Fruit fly (Drosophila melanogaster) whole organism, wandering third instar larva: ENCODE results near the gene Hs3st-B.
A peak's percentile ranks its signal among the peaks of the same experiment; 100 is the strongest.

Experiments used
- Abd-B ChIP-seq: fragments of >200 bp; optimal IDR thresholded peaks from 2 replicates; lab custom pipeline; 2017; ENCODE audit warnings: missing biosample characterization, missing genetic modification characterization
- CG9705 ChIP-seq: fragments of 200-800 bp; sonication (Bioruptor generic); optimal IDR thresholded peaks from 2 replicates; lab custom pipeline; 2018; ENCODE audit warnings: missing biosample characterization, mild to moderate bottlenecking, missing genetic modification characterization
- CrebA ChIP-seq: fragments of 200-800 bp; sonication (Bioruptor generic); optimal IDR thresholded peaks from 2 replicates; lab custom pipeline; 2016; ENCODE audit warnings: missing biosample characterization, mild to moderate bottlenecking, missing genetic modification characterization, borderline replicate concordance
- Dfd ChIP-seq: fragments of >200 bp; optimal IDR thresholded peaks from 2 replicates; lab custom pipeline; 2017; ENCODE audit warnings: missing biosample characterization, missing genetic modification characterization
- Dif ChIP-seq: fragments of 200-275, 200-300 bp; sonication (Bioruptor generic); optimal IDR thresholded peaks from 2 replicates; lab custom pipeline; 2018; ENCODE audit warnings: missing biosample characterization, missing genetic modification characterization; ENCODE audit not compliant: partially characterized antibody
- GATAd ChIP-seq: sonication (Bioruptor generic); optimal IDR thresholded peaks from 2 replicates; lab custom pipeline; 2016; ENCODE audit warnings: missing biosample characterization, missing genetic modification characterization
- HLH106 ChIP-seq: fragments of 200-800 bp; optimal IDR thresholded peaks from 3 replicates; lab custom pipeline; 2019; ENCODE audit warnings: missing biosample characterization, mild to moderate bottlenecking, missing genetic modification characterization, moderate library complexity
- Hnf4 ChIP-seq: fragments of 200-800 bp; sonication (Bioruptor generic); optimal IDR thresholded peaks from 2 replicates; lab custom pipeline; 2016; ENCODE audit warnings: missing biosample characterization, mild to moderate bottlenecking, missing genetic modification characterization
- Hr78 ChIP-seq: fragments of >200 bp; optimal IDR thresholded peaks from 2 replicates; lab custom pipeline; 2017; ENCODE audit warnings: missing biosample characterization, missing genetic modification characterization
- Hr83 ChIP-seq: fragments of 200-300 bp; sonication (Bioruptor generic); optimal IDR thresholded peaks from 2 replicates; lab custom pipeline; 2016; ENCODE audit warnings: missing biosample characterization, mild to moderate bottlenecking, missing genetic modification characterization, moderate library complexity; ENCODE audit not compliant: poor library complexity, severe bottlenecking
- Mio ChIP-seq: sonication (Bioruptor generic); optimal IDR thresholded peaks from 2 replicates; lab custom pipeline; 2016; ENCODE audit warnings: missing biosample characterization, missing genetic modification characterization
- N ChIP-seq: fragments of >200 bp; optimal IDR thresholded peaks from 2 replicates; lab custom pipeline; 2018; ENCODE audit warnings: missing biosample characterization, missing external identifiers, missing genetic modification characterization
- Rel ChIP-seq, 2 experiments: fragments of 200-800 bp; sonication (Bioruptor generic) in 1 of 2; optimal IDR thresholded peaks; 2 replicates in 1 of 2; 3 replicates in 1 of 2; lab custom pipeline; 2016 to 2019; ENCODE audit warnings: mild to moderate bottlenecking in 2 of 2, missing biosample characterization in 2 of 2, missing genetic modification characterization in 2 of 2, moderate library complexity in 1 of 2
- Sp1 ChIP-seq: fragments of 200-800 bp; sonication (Bioruptor generic); optimal IDR thresholded peaks from 3 replicates; lab custom pipeline; 2019; ENCODE audit warnings: missing biosample characterization, mild to moderate bottlenecking, missing genetic modification characterization, moderate library complexity
- Vsx2 ChIP-seq: fragments of 200-300, 225-300 bp; sonication (Bioruptor generic); optimal IDR thresholded peaks from 2 replicates; lab custom pipeline; 2018; ENCODE audit warnings: missing biosample characterization, missing genetic modification characterization; ENCODE audit not compliant: partially characterized antibody
- br ChIP-seq: fragments of 200-800 bp; sonication (Bioruptor generic); optimal IDR thresholded peaks from 2 replicates; lab custom pipeline; 2016; ENCODE audit warnings: missing biosample characterization, missing genetic modification characterization
- brk ChIP-seq: fragments of 200-800 bp; sonication (Bioruptor generic); optimal IDR thresholded peaks from 2 replicates; lab custom pipeline; 2016; ENCODE audit warnings: missing biosample characterization, mild to moderate bottlenecking, missing genetic modification characterization
- dl ChIP-seq, 2 experiments: fragments of 175-275, 200-275 bp in 1 of 2; fragments of 200-275 bp in 1 of 2; sonication (Bioruptor generic); optimal IDR thresholded peaks; lab custom pipeline; 2018; ENCODE audit warnings: mild to moderate bottlenecking in 2 of 2, missing biosample characterization in 2 of 2, missing genetic modification characterization in 2 of 2, moderate library complexity in 2 of 2; ENCODE audit not compliant: partially characterized antibody in 2 of 2, insufficient read depth in 1 of 2
- dsf ChIP-seq: sonication (Bioruptor generic); optimal IDR thresholded peaks from 2 replicates; lab custom pipeline; 2016; ENCODE audit warnings: missing biosample characterization, missing genetic modification characterization, borderline replicate concordance
- ey ChIP-seq: fragments of 200-800 bp; sonication (Bioruptor generic); optimal IDR thresholded peaks from 2 replicates; lab custom pipeline; 2016; ENCODE audit warnings: missing biosample characterization, missing genetic modification characterization
- fru ChIP-seq: fragments of 200-800 bp; sonication (Bioruptor generic); optimal IDR thresholded peaks from 3 replicates; lab custom pipeline; 2016; ENCODE audit warnings: missing biosample characterization, mild to moderate bottlenecking, missing genetic modification characterization
- h ChIP-seq: fragments of 200-800 bp; sonication (Bioruptor generic); optimal IDR thresholded peaks from 3 replicates; lab custom pipeline; 2016; ENCODE audit warnings: missing biosample characterization, mild to moderate bottlenecking, missing genetic modification characterization
- jim ChIP-seq: fragments of 175-275, 200-325 bp; sonication (Bioruptor generic); optimal IDR thresholded peaks from 2 replicates; lab custom pipeline; 2016; ENCODE audit warnings: missing biosample characterization, mild to moderate bottlenecking, missing genetic modification characterization
- lola ChIP-seq: fragments of >200 bp; optimal IDR thresholded peaks from 2 replicates; lab custom pipeline; 2017; ENCODE audit warnings: missing biosample characterization, missing genetic modification characterization
- pan ChIP-seq: fragments of >200 bp; optimal IDR thresholded peaks from 2 replicates; lab custom pipeline; 2017
- psq ChIP-seq: fragments of 200-800 bp; sonication (Bioruptor generic); optimal IDR thresholded peaks from 3 replicates; lab custom pipeline; 2017; ENCODE audit warnings: missing biosample characterization, mild to moderate bottlenecking, missing genetic modification characterization, moderate library complexity
- rgr ChIP-seq: fragments of 200-800 bp; sonication (Bioruptor generic); optimal IDR thresholded peaks from 3 replicates; lab custom pipeline; 2016; ENCODE audit warnings: missing biosample characterization, mild to moderate bottlenecking, missing genetic modification characterization
- sage ChIP-seq: fragments of 200-800 bp; sonication (Bioruptor generic); optimal IDR thresholded peaks from 2 replicates; lab custom pipeline; 2016; ENCODE audit warnings: missing biosample characterization, mild to moderate bottlenecking, missing genetic modification characterization
- sv ChIP-seq: fragments of 200-800 bp; sonication (Bioruptor generic); optimal IDR thresholded peaks from 3 replicates; lab custom pipeline; 2016; ENCODE audit warnings: missing biosample characterization, missing genetic modification characterization
- woc ChIP-seq: sonication (Bioruptor generic); optimal IDR thresholded peaks from 2 replicates; lab custom pipeline; 2016; ENCODE audit warnings: missing biosample characterization, mild to moderate bottlenecking, missing genetic modification characterization

The Hs3st-B gene

dm6 chrX:19212954-19213353, 35.5 kb upstream of the Hs3st-B start, which contains the start of gene Mur18B:
TSS of gene Mur18B (plus strand) at chrX:19213254.
- no peak for TF ChIP-seq jim (GFP tag; lab: Kevin White, UChicago)
- TF ChIP-seq woc (GFP tag; lab: Kevin White, UChicago), result no peak
- no peak for TF ChIP-seq CrebA (GFP tag; lab: Kevin White, UChicago)
- no peak for TF ChIP-seq h
- no peak for TF ChIP-seq pan (lab: Kevin White, UChicago)
- TF ChIP-seq CG9705 (GFP tag; lab: Kevin White, UChicago), result no peak
- TF ChIP-seq Abd-B (GFP tag; lab: Kevin White, UChicago), result no peak
- no peak for TF ChIP-seq dl (GFP tag; optimal IDR thresholded peaks at IDR 0.05; lab: Kevin White, UChicago; ENCODE audit: insufficient read depth in 1 of 2, partially characterized antibody in 2 of 2)
- TF ChIP-seq Dif (GFP tag; lab: Kevin White, UChicago), result no peak
- TF ChIP-seq rgr, result no peak
- TF ChIP-seq Rel (GFP tag; optimal IDR thresholded peaks at IDR 0.05; lab: Kevin White, UChicago), result no peak
- TF ChIP-seq Rel (tag; optimal IDR thresholded peaks at IDR 0.05; lab: Kevin White, UChicago), result no peak
- TF ChIP-seq sage (GFP tag; lab: Kevin White, UChicago), result no peak
- no peak for TF ChIP-seq N (GFP tag; lab: Kevin White, UChicago)
- TF ChIP-seq Dfd, result no peak
- no peak for TF ChIP-seq sv (GFP tag; lab: Kevin White, UChicago)
- no peak for TF ChIP-seq fru (GFP tag; lab: Kevin White, UChicago)
- TF ChIP-seq Sp1 (GFP tag; lab: Kevin White, UChicago), result no peak
- TF ChIP-seq lola, result no peak
- no peak for TF ChIP-seq dsf (GFP tag; lab: Kevin White, UChicago)

DNA sequence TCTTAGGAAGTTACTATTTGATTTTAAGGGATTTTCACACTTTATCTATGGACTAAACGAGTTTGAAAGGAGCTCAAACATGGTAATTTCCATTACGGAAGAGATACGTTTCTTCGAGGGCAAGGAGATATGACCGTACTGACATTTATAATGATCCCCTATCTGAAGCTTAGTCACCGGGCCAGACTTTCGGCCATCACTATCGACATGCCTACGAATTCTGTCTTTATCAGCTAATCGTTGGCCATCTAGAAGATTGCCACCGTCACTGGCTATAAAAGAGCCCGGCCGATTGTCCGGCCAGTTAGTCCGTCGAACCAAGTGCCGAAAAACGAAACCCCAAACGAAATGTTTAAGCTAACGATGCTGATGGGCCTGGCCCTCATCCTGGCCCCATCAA, 33.2 kb upstream of the Hs3st-B start, which contains the start of gene Muc18B:
Gene Muc18B, plus strand, starts transcription at position 301 of the 400 bp plus-strand sequence.
- no peak for TF ChIP-seq ey
- TF ChIP-seq dsf (GFP tag; lab: Kevin White, UChicago), result no peak
- TF ChIP-seq fru (GFP tag; lab: Kevin White, UChicago), result no peak
- TF ChIP-seq rgr, result no peak
- no peak for TF ChIP-seq GATAd (GFP tag; lab: Kevin White, UChicago)
- TF ChIP-seq Mio (GFP tag; lab: Kevin White, UChicago), result no peak
- TF ChIP-seq sage (GFP tag; lab: Kevin White, UChicago), result no peak
- no peak for TF ChIP-seq Hr78 (GFP tag; lab: Kevin White, UChicago)
- no peak for TF ChIP-seq Hr83 (GFP tag; lab: Kevin White, UChicago)
- no peak for TF ChIP-seq Vsx2 (GFP tag; lab: Kevin White, UChicago)
- TF ChIP-seq Abd-B (GFP tag; lab: Kevin White, UChicago), result no peak
- TF ChIP-seq dl (GFP tag; optimal IDR thresholded peaks at IDR 0.05; lab: Kevin White, UChicago; ENCODE audit: insufficient read depth in 1 of 2, partially characterized antibody in 2 of 2), result no peak
- no peak for TF ChIP-seq CrebA (GFP tag; lab: Kevin White, UChicago)
- no peak for TF ChIP-seq brk (GFP tag; lab: Kevin White, UChicago)
- no peak for TF ChIP-seq Hnf4 (GFP tag; lab: Kevin White, UChicago)
- no peak for TF ChIP-seq br (GFP tag; lab: Kevin White, UChicago)
- no peak for TF ChIP-seq N (GFP tag; lab: Kevin White, UChicago)
- no peak for TF ChIP-seq HLH106 (tag; lab: Kevin White, UChicago)

DNA sequence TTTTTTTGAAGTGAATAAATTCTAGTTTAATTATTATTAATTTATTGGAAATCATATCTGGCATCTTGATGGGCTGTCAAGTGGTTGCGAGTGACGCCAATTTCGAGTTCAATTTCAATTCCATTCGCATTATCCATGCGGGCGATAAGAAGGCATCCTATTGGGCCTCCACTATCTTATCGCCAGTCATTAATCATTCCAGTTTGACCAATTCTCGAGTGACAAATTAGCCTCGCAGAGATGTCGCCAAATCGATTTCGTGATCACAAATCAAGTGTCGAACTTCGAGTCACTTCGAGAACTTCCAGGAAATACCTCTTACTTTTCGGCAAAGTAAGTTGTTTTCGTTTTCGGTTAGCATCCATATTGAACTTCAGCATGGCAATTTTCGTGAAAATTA, 31.8 kb upstream of the Hs3st-B start:
- TF ChIP-seq CG9705 (GFP tag; lab: Kevin White, UChicago) (no peak), Dfd (no peak), Vsx2 (GFP tag; lab: Kevin White, UChicago) (peak; percentile 64), Hr78 (GFP tag; lab: Kevin White, UChicago) (no peak), sage (GFP tag; lab: Kevin White, UChicago) (no peak), sv (GFP tag; lab: Kevin White, UChicago) (no peak), fru (GFP tag; lab: Kevin White, UChicago) (no peak), psq (GFP tag; lab: Kevin White, UChicago) (no peak)
- TF ChIP-seq, all 38 proteins: peak for 1

- TF ChIP-seq Vsx2 (GFP tag; lab: Kevin White, UChicago) (peak; percentile 46), Hr78 (GFP tag; lab: Kevin White, UChicago) (no peak), Dif (GFP tag; lab: Kevin White, UChicago) (peak; percentile 90), dl (GFP tag; optimal IDR thresholded peaks at IDR 0.05; lab: Kevin White, UChicago; ENCODE audit: insufficient read depth in 1 of 2, partially characterized antibody in 2 of 2) (peak; percentile 68)
These were observed 28.0 kb upstream of the Hs3st-B start, which contains the start of gene CG7884 for dm6 chrX:19220415-19220814. TSS of gene CG7884 (plus strand) at chrX:19220622.
